Fruit fly (Drosophila melanogaster) whole organism, pupa: ENCODE data around the gene kug.
A peak's percentile ranks its signal among the peaks of the same experiment; 100 is the strongest.

Experiments
- CG10348 ChIP-seq: fragments of 200-800 bp; sonication (Bioruptor generic); IDR thresholded peaks from 2 replicates; pipeline ENCODE4 v1.3.6; 2022; ENCODE audit warnings: missing biosample characterization, missing genetic modification characterization
- CG12605 ChIP-seq: fragments of 200-800 bp; sonication (Bioruptor generic); IDR thresholded peaks from 2 replicates; pipeline ENCODE4 v1.3.6; 2022; ENCODE audit warnings: missing biosample characterization, missing genetic modification characterization
- CG13204 ChIP-seq: fragments of 200-800 bp; sonication (Bioruptor generic); optimal IDR thresholded peaks from 2 replicates; lab custom pipeline; 2018; ENCODE audit warnings: missing biosample characterization, mild to moderate bottlenecking, missing genetic modification characterization, moderate library complexity
- CG14655 ChIP-seq: fragments of 200-800 bp; sonication (Bioruptor generic); optimal IDR thresholded peaks from 3 replicates; lab custom pipeline; 2017; ENCODE audit warnings: mild to moderate bottlenecking, missing biosample characterization, missing genetic modification reagents, missing genetic modification characterization
- CG15710 ChIP-seq: fragments of 200-800 bp; sonication (Bioruptor generic); optimal IDR thresholded peaks from 2 replicates; lab custom pipeline; 2018; ENCODE audit warnings: missing biosample characterization, mild to moderate bottlenecking, missing genetic modification characterization, moderate library complexity
- CG17806 ChIP-seq: fragments of 200-800 bp; sonication (Bioruptor generic); optimal IDR thresholded peaks from 2 replicates; lab custom pipeline; 2018; ENCODE audit warnings: missing biosample characterization, mild to moderate bottlenecking, missing genetic modification characterization, moderate library complexity
- CG32121 ChIP-seq: fragments of 200-800 bp; sonication (Bioruptor generic); IDR thresholded peaks from 2 replicates; pipeline ENCODE4 v1.3.6; 2022; ENCODE audit warnings: missing biosample characterization, missing genetic modification characterization
- CG34367 ChIP-seq: fragments of 200-800 bp; sonication (Bioruptor generic); optimal IDR thresholded peaks from 2 replicates; lab custom pipeline; 2018; ENCODE audit warnings: missing biosample characterization, mild to moderate bottlenecking, missing genetic modification characterization
- CG4496 ChIP-seq: fragments of 200-800 bp; sonication (Bioruptor generic); IDR thresholded peaks from 3 replicates; pipeline ENCODE4 v1.3.6; 2022; ENCODE audit warnings: missing biosample characterization, missing genetic modification characterization
- CG8159 ChIP-seq: fragments of 200-800 bp; sonication (Bioruptor generic); optimal IDR thresholded peaks from 3 replicates; lab custom pipeline; 2018; ENCODE audit warnings: missing biosample characterization, mild to moderate bottlenecking, missing genetic modification characterization, moderate library complexity
- CG8301 ChIP-seq: fragments of 200-800 bp; sonication (Bioruptor generic); optimal IDR thresholded peaks from 2 replicates; lab custom pipeline; 2018; ENCODE audit warnings: missing biosample characterization, mild to moderate bottlenecking, missing genetic modification characterization
- CG9948 ChIP-seq: fragments of 200-800 bp; sonication (Bioruptor generic); optimal IDR thresholded peaks from 2 replicates; lab custom pipeline; 2018; ENCODE audit warnings: missing biosample characterization, mild to moderate bottlenecking, missing genetic modification characterization, moderate library complexity
- D1 ChIP-seq: fragments of 200-800 bp; sonication (Bioruptor generic); optimal IDR thresholded peaks from 2 replicates; lab custom pipeline; 2018; ENCODE audit warnings: missing biosample characterization, mild to moderate bottlenecking, missing genetic modification characterization, moderate library complexity
- EcR ChIP-seq: fragments of 200-800 bp; sonication (Bioruptor generic); optimal IDR thresholded peaks from 3 replicates; lab custom pipeline; 2019; ENCODE audit warnings: missing biosample characterization, missing genetic modification characterization, mild to moderate bottlenecking, moderate library complexity, missing genetic modification reagents
- Ets98B ChIP-seq: fragments of 200-800 bp; sonication (Bioruptor generic); IDR thresholded peaks from 2 replicates; pipeline ENCODE4 v1.3.6; 2022; ENCODE audit warnings: missing biosample characterization, missing genetic modification characterization
- Pif1A ChIP-seq: fragments of 200-800 bp; sonication (Bioruptor generic); optimal IDR thresholded peaks from 3 replicates; lab custom pipeline; 2016; ENCODE audit warnings: missing biosample characterization, missing genetic modification characterization
- Pif1B ChIP-seq: fragments of 200-800 bp; sonication (Bioruptor generic); optimal IDR thresholded peaks from 3 replicates; lab custom pipeline; 2016; ENCODE audit warnings: missing biosample characterization, missing genetic modification characterization
- Snoo ChIP-seq: fragments of 200-800 bp; sonication (Bioruptor generic); optimal IDR thresholded peaks from 3 replicates; lab custom pipeline; 2017; ENCODE audit warnings: missing biosample characterization, mild to moderate bottlenecking, missing genetic modification characterization, inconsistent platforms
- fd96Ca ChIP-seq: fragments of 200-800 bp; sonication (Bioruptor generic); IDR thresholded peaks from 3 replicates; pipeline ENCODE4 v1.3.6; 2022; ENCODE audit warnings: missing biosample characterization, missing genetic modification characterization
- gl ChIP-seq: fragments of 200-800 bp; sonication (Bioruptor generic); optimal IDR thresholded peaks from 2 replicates; lab custom pipeline; 2018; ENCODE audit warnings: missing biosample characterization, mild to moderate bottlenecking, missing genetic modification characterization
- rn ChIP-seq: fragments of 200-800 bp; sonication (Bioruptor generic); IDR thresholded peaks from 2 replicates; pipeline ENCODE4 v1.3.6; 2022; ENCODE audit warnings: missing biosample characterization, missing genetic modification characterization

Gene kug

DNA sequence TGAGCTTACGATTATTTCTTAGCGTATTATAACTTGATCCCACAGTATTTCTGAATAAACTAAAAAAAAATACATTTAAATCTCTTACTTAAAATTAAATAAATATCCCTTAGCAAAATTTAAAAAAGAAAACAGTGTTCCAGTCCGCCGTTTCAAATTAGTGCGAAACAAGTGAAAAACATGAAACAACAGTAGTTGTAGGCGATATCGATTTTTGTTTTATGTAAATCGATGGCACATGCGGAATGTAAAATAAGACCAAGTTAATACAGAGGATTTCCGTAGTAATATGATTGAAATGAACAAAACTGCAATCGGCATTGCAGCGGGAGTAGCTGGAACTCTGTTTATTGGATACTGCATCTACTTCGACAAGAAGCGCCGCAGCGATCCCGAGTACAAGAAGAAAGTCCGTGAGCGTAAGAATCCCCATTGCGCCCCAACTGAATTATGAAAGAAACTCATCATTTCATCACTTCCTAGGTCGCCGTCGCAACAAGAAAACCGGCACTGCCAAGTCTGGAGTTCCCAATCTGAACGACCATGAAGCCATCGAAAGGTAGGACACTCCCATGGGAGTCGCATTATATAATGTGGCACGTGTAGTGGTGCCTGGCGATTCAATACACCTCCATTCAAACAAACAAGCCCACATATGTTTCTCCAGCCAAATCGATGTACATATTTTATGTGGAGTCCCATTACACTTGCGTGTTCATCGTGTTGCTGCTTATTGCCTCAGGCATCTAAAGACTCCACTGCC is 4.0 kb upstream of the kug start:
- no peak for TF ChIP-seq CG10348
- TF ChIP-seq CG13204 (GFP tag; lab: Kevin White, UChicago): no peak
- no peak for TF ChIP-seq Pif1A
- no peak for TF ChIP-seq gl
- no peak for TF ChIP-seq fd96Ca (GFP tag; lab: Robert Waterston, UW)
- no peak for TF ChIP-seq rn
- TF ChIP-seq Snoo (tag; lab: Kevin White, UChicago): no peak
- TF ChIP-seq Pif1B (GFP tag; lab: Kevin White, UChicago): no peak

DNA sequence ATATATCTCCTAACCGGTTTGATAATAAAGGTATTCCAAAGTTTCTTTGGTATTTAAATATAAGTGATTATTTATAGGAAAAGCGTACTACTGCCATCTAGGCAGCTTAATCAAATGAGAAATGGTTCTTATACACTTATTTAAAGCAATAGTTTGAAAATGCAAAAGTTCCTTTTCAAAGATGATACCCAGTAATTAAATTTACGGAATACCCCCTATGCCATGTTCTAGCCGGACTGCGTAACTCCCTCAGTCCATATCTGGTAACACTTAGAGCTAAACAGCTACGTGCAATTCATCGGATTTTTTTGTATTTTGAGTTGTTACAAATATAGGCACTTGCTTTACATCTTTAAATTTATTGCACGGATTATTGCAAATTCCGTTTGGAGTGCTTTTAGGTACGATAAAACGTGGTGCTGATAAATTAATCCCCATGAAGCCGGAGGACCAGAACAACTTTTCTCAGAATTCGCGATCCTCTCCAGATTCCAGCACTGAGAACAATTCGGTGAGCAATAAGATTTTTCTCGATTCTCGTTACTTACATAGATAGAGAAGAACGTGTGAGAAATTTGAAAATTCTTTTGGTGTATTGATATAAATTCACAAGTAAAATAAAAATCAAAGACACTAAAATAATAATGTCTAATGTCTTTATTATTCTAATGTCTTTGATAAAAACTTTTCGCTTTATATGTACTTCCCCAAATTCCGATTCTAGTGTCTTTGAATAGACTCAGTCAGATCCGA is 2.4 kb upstream of the kug start, which contains the start of gene CG7668:
Gene CG7668, plus strand, starts transcription at position 255 of the 753 bp plus-strand sequence.
- TF ChIP-seq CG34367 (tag; lab: Kevin White, UChicago) (peak; percentile 83), EcR (GFP tag; lab: Kevin White, UChicago) (no peak), CG32121 (GFP tag; lab: Robert Waterston, UW) (peak; percentile 90), CG8301 (tag; lab: Kevin White, UChicago) (peak; percentile 87), CG14655 (GFP tag; lab: Kevin White, UChicago) (peak; percentile 89), CG8159 (tag; lab: Kevin White, UChicago) (peak; percentile 92), Snoo (tag; lab: Kevin White, UChicago) (peak; percentile 91), CG9948 (peak; percentile 86), CG17806 (peak; percentile 92), Pif1B (GFP tag; lab: Kevin White, UChicago) (peak; percentile 80), CG10348 (0 out of 2 replicates have a peak, but pooled peaks have one; percentile 20), gl (peak; percentile 83), CG4496 (GFP tag; lab: Robert Waterston, UW) (peak; percentile 96), rn (no peak; the same call in 1 of the 2 replicates), CG15710 (tag; lab: Kevin White, UChicago) (peak; percentile 92), CG12605 (peak; percentile 89), CG13204 (GFP tag; lab: Kevin White, UChicago) (no peak), D1 (tag; lab: Kevin White, UChicago) (peak; percentile 81), fd96Ca (GFP tag; lab: Robert Waterston, UW) (no peak), Ets98B (GFP tag; lab: Robert Waterston, UW) (peak; percentile 93), Pif1A (peak; percentile 89)
- TF ChIP-seq, all 21 proteins: peak for 17

DNA sequence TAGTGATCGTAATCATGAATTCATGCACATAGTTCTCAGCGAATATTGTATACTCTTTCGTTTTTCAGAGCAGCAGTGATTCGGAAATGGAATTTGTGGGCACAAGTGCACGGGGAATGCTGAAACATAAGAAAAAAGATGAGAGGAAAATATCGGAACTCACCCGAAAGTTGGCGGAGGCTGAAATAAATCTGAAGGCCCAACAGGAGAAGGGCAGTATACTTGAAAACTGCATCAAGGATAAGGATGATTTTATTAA is 1.9 kb upstream of the kug start:
- 0 out of 3 replicates have a peak, but pooled peaks have one; percentile 4 for TF ChIP-seq CG4496 (GFP tag; lab: Robert Waterston, UW)
- no peak for TF ChIP-seq Pif1A

DNA sequence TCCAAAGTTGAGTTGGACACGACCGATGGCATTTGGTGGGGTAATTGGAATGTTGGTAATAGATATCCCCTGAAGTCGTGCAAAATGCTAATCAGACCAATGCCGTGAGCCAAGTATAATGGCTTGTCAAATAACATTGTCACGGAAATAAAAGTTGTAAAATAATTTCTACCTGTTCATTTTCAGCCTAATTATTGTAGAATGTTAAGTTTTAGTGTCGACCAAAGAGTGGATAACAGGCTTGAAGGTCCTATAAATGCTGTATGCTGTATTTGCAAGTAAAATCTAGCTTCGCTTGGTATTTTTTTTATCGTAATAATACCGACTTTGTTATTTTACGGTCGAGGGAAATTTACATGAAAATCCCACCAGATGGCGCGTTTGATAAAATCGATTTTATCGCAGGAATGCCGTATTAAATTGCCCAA is 645 bp upstream of the kug start:
- TF ChIP-seq CG17806: no peak
- no peak for TF ChIP-seq CG15710 (tag; lab: Kevin White, UChicago)
- no peak for TF ChIP-seq CG14655 (GFP tag; lab: Kevin White, UChicago)
- TF ChIP-seq Ets98B (GFP tag; lab: Robert Waterston, UW): no peak
- no peak for TF ChIP-seq Pif1A
- no peak for TF ChIP-seq CG9948
- no peak for TF ChIP-seq CG10348
- no peak for TF ChIP-seq CG8159 (tag; lab: Kevin White, UChicago)
- TF ChIP-seq CG8301 (tag; lab: Kevin White, UChicago): no peak
- no peak for TF ChIP-seq CG12605
- no peak for TF ChIP-seq Snoo (tag; lab: Kevin White, UChicago)
- no peak for TF ChIP-seq CG34367 (tag; lab: Kevin White, UChicago)
- no peak for TF ChIP-seq CG13204 (GFP tag; lab: Kevin White, UChicago)
- no peak for TF ChIP-seq fd96Ca (GFP tag; lab: Robert Waterston, UW)
- TF ChIP-seq CG4496 (GFP tag; lab: Robert Waterston, UW): no peak; the same call in 2 of the 3 replicates
- TF ChIP-seq CG32121 (GFP tag; lab: Robert Waterston, UW): no peak
- no peak for TF ChIP-seq rn
- TF ChIP-seq gl: no peak
- TF ChIP-seq D1 (tag; lab: Kevin White, UChicago): no peak

DNA sequence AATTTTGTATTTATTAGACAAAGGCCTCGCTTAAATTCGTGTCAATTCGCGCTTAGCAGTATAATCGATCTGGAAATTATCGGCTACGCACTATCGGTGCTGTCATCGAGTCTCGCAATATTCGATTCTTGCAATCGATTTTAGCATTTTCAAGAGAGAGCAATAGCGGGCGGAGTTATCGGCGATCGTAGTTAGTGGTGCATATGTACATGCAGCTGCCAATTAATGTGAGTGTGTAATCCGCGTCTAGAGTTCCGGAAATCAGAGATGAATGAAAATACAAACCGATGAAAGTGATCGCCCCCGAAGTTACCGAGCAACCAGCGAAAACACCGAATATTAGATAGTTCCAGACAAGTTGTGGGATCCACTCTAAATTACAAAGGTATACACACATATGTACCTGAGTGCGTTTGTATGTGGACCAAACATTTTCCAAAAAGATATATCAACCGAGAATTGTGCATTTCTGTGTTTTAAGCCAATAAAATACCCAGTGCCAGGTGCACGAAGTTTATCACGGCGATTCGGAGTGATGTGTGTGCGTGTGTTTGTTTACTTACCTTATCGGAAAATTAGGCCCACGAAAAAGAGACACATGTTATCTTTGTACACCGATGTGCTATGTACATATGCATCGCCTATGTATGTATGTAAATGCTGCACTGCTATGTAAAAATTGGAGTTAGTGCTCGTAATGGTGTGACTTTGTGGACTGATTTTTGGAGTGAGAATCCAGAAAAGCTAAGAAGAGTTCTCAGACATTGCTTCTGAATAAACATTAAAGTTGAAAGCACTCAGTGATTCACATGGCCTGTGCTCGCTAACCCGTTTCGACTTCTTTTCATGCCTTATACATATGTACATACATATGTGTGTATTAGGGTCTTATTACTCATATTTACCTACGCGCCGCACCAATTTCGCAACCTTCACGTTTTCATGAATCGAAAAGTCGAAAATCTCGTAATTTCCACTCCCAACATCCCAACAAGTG is 1.5 kb downstream of the kug start:
- peak; percentile 6 for TF ChIP-seq EcR (GFP tag; lab: Kevin White, UChicago)
- no peak for TF ChIP-seq Pif1A
- no peak for TF ChIP-seq CG4496 (GFP tag; lab: Robert Waterston, UW)
- TF ChIP-seq, all 21 proteins: peak for 1
